Worm (Caenorhabditis elegans): ENCODE measurements around the gene str-151.
A peak's percentile ranks its signal among the peaks of the same experiment; 100 is the strongest.

str-151 gene

DNA sequence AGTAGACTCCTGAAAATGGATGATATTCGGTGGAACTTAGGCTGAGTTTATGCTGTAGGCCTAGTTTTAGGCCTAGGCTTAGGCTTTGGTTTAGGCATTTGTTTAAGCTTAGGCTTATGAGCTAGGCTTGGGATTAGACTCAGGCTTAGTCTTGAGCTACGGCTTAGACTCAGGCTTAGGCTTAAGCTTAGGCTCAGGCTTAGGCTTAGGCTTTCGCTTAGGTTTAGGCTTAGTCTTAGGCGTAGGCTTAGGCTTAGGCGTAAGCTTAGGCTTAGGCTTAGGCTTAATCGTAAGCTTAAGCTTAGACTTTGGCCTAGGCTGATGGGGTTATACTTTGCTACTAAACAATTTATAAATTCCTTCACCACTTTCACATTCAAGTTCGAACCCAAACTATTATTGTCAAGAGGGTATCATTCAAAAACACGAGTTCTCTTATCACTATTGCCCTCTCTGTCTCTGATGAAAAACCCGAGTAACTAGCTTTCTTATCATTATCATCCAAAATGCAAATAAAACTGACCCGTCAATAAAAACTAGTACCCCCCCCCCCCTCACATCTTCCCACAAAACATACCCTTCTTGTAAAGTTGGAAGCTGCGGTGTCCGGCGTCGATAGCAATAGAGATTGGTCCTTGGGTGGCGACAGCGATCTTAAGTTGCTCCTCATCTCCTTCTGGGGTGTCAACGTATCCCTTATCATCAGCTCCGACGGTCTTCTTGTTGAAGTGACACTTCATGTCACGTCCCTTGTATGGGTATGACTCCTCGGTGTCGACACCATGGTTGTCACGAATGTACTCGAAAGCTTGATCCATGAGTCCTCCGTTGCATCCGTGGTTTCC is 17.2 kb downstream of the str-151 start:
- TF ChIP-seq daf-8 (GFP tag; IDR thresholded peaks at IDR 0.05) (no peak), lin-39 (tag; optimal IDR thresholded peaks at IDR 0.05) (no peak), F37D6.2 (tag; optimal IDR thresholded peaks at IDR 0.05) (no peak), egl-27 (tag; optimal IDR thresholded peaks at IDR 0.05) (no peak), ces-1 (GFP tag; optimal IDR thresholded peaks at IDR 0.05) (no peak), nhr-11 (tag; optimal IDR thresholded peaks at IDR 0.05) (no peak), snpc-4 (tag; optimal IDR thresholded peaks at IDR 0.05) (no peak), dmd-9 (GFP tag; IDR thresholded peaks at IDR 0.05) (0 out of 2 replicates have a peak, but pooled peaks have one; percentile 38), nhr-42 (GFP tag; IDR thresholded peaks at IDR 0.05) (no peak), pha-4 (GFP tag; IDR thresholded peaks at IDR 0.05) (peak; percentile 64; the same call in 1 of the 2 replicates), pha-4 (tag; optimal IDR thresholded peaks at IDR 0.05) (no peak), ZK546.5 (tag; optimal IDR thresholded peaks at IDR 0.05) (no peak), lin-29 (GFP tag; IDR thresholded peaks at IDR 0.05) (no peak), zfp-2 (tag; optimal IDR thresholded peaks at IDR 0.05) (no peak), mdl-1 (tag; optimal IDR thresholded peaks at IDR 0.05) (no peak), nhr-77 (tag; optimal IDR thresholded peaks at IDR 0.05) (peak; percentile 37), lin-15B (tag; optimal IDR thresholded peaks at IDR 0.05) (no peak), daf-19 (GFP tag; conservative IDR thresholded peaks at IDR 0.05) (no peak), unc-62 (GFP tag; optimal IDR thresholded peaks at IDR 0.05 in 1 of 2) (peak; percentile 2 to 84), unc-62 (tag; optimal IDR thresholded peaks at IDR 0.05) (no peak), lin-38 (GFP tag; IDR thresholded peaks at IDR 0.05) (0 out of 2 replicates have a peak, but pooled peaks have one; percentile 22), mep-1 (tag; optimal IDR thresholded peaks at IDR 0.05) (no peak), ZK337.2 (GFP tag; IDR thresholded peaks at IDR 0.05) (no peak), D1046.2 (GFP tag; IDR thresholded peaks at IDR 0.05) (no peak), fkh-10 (GFP tag; optimal IDR thresholded peaks at IDR 0.05) (no peak), spr-1 (tag; optimal IDR thresholded peaks at IDR 0.05) (no peak), dmd-6 (GFP tag; IDR thresholded peaks at IDR 0.05) (peak; percentile 63), tag-97 (GFP tag; IDR thresholded peaks at IDR 0.05) (no peak), Y48G9A.11 (GFP tag; IDR thresholded peaks at IDR 0.05) (no peak), lir-3 (tag; optimal IDR thresholded peaks at IDR 0.05) (no peak), ceh-20 (GFP tag; IDR thresholded peaks at IDR 0.05) (no peak), mes-2 (tag; optimal IDR thresholded peaks at IDR 0.05; ENCODE audit: poor library complexity, severe bottlenecking) (no peak), hlh-30 (tag; optimal IDR thresholded peaks at IDR 0.05; ENCODE audit: insufficient read depth) (peak; percentile 43), R02D3.7 (tag; optimal IDR thresholded peaks at IDR 0.05) (no peak), lin-13 (GFP tag; optimal IDR thresholded peaks at IDR 0.05) (no peak), Y105C5A.15 (GFP tag; IDR thresholded peaks at IDR 0.05) (0 out of 2 replicates have a peak, but pooled peaks have one; percentile 14), lim-7 (GFP tag; IDR thresholded peaks at IDR 0.05) (no peak), zip-11 (GFP tag; IDR thresholded peaks at IDR 0.05) (no peak), nhr-25 (tag; optimal IDR thresholded peaks at IDR 0.05; ENCODE audit: borderline replicate concordance, insufficient read depth) (no peak), lin-1 (GFP tag; IDR thresholded peaks at IDR 0.05) (peak; percentile 40; the same call in 1 of the 2 replicates), madf-5 (GFP tag; IDR thresholded peaks at IDR 0.05) (no peak), rbr-2 (tag; optimal IDR thresholded peaks at IDR 0.05) (no peak), nhr-102 (tag; optimal IDR thresholded peaks at IDR 0.05) (peak; percentile 15), spr-3 (GFP tag; optimal IDR thresholded peaks at IDR 0.05) (no peak), sdz-12 (GFP tag; optimal IDR thresholded peaks at IDR 0.05) (no peak), ama-1 (optimal IDR thresholded peaks at IDR 0.05) (no peak), ztf-7 (tag; optimal IDR thresholded peaks at IDR 0.05) (no peak), arid-1 (GFP tag; conservative IDR thresholded peaks at IDR 0.05) (no peak), nhr-48 (tag; optimal IDR thresholded peaks at IDR 0.05) (no peak), F44E2.7 (GFP tag; IDR thresholded peaks at IDR 0.05) (no peak)

Data from whole organism, L4 larva.